Fruit fly (Drosophila melanogaster) whole organism, embryonic: ENCODE measurements around the gene CG12024.

Source experiments
- Awh ChIP-seq: fragments of 200-800 bp; sonication (Bioruptor generic); IDR thresholded peaks from 2 replicates; pipeline ENCODE4, ENCODE4 v1.3.6; 2022; ENCODE audit warnings: missing biosample characterization, missing genetic modification characterization
- Blimp-1 ChIP-seq: fragments of 200-800 bp; sonication (Bioruptor generic); optimal IDR thresholded peaks from 3 replicates; lab custom pipeline; 2018; ENCODE audit warnings: missing biosample characterization, missing genetic modification characterization, mild to moderate bottlenecking, moderate library complexity, missing genetic modification reagents
- BtbVII ChIP-seq: fragments of 200-800 bp; sonication (Bioruptor generic); optimal IDR thresholded peaks from 3 replicates; lab custom pipeline; 2017; ENCODE audit warnings: missing biosample characterization, mild to moderate bottlenecking, missing genetic modification characterization
- CG12769 ChIP-seq: fragments of 200-800 bp; sonication (Bioruptor generic); optimal IDR thresholded peaks from 2 replicates; lab custom pipeline; 2019; ENCODE audit warnings: missing biosample characterization, mild to moderate bottlenecking, missing genetic modification characterization, moderate library complexity
- CG13894 ChIP-seq: fragments of 200-800 bp; sonication (Bioruptor generic); optimal IDR thresholded peaks from 3 replicates; lab custom pipeline; 2018; ENCODE audit warnings: missing biosample characterization, mild to moderate bottlenecking, missing genetic modification characterization, moderate library complexity
- CG5953 ChIP-seq: fragments of 200-800 bp; sonication (Bioruptor generic); IDR thresholded peaks from 2 replicates; pipeline ENCODE4 v1.3.6; 2022; ENCODE audit warnings: missing biosample characterization, missing genetic modification characterization
- CG6689 ChIP-seq: fragments of 200-800 bp; sonication (Bioruptor generic); IDR thresholded peaks from 2 replicates; pipeline ENCODE4 v1.3.6; 2022; ENCODE audit warnings: missing biosample characterization, missing genetic modification characterization
- CG7987 ChIP-seq: fragments of 200-800 bp; sonication (Bioruptor generic); optimal IDR thresholded peaks from 2 replicates; lab custom pipeline; 2018; ENCODE audit warnings: missing biosample characterization, mild to moderate bottlenecking, missing genetic modification characterization, moderate library complexity
- CG8478 ChIP-seq: fragments of >200 bp; optimal IDR thresholded peaks from 2 replicates; lab custom pipeline; 2018
- D19B ChIP-seq: fragments of 200-800 bp; sonication (Bioruptor generic); optimal IDR thresholded peaks from 2 replicates; lab custom pipeline; 2017; ENCODE audit warnings: missing biosample characterization, mild to moderate bottlenecking, missing genetic modification characterization
- Dp ChIP-seq: fragments of 200-800 bp; sonication (Bioruptor generic); optimal IDR thresholded peaks from 2 replicates; lab custom pipeline; 2018; ENCODE audit warnings: missing biosample characterization, mild to moderate bottlenecking, missing genetic modification characterization, moderate library complexity
- Eip74EF ChIP-seq, 2 experiments: fragments of 200-800 bp in 1 of 2; fragments of >200 bp in 1 of 2; sonication (Bioruptor generic) in 1 of 2; optimal IDR thresholded peaks; 2 replicates each; lab custom pipeline; 2017 to 2019; ENCODE audit warnings: missing biosample characterization in 2 of 2, missing genetic modification characterization in 2 of 2, mild to moderate bottlenecking in 1 of 2, moderate library complexity in 1 of 2
- Elba2 ChIP-seq: fragments of 200-800 bp; sonication (Bioruptor generic); optimal IDR thresholded peaks from 3 replicates; lab custom pipeline; 2016; ENCODE audit warnings: missing biosample characterization, missing genetic modification characterization
- Ets65A ChIP-seq: fragments of 200-800 bp; sonication (Bioruptor generic); peaks from one replicate; lab custom pipeline; 2016; ENCODE audit warnings: missing biosample characterization, missing genetic modification characterization
- HLH3B ChIP-seq: fragments of 200-800 bp; sonication (Bioruptor generic); IDR thresholded peaks from 2 replicates; pipeline ENCODE4 v1.3.6; 2022; ENCODE audit warnings: missing biosample characterization, missing genetic modification characterization
- Optix ChIP-seq: fragments of 200-800 bp; sonication (Bioruptor generic); IDR thresholded peaks from 3 replicates; pipeline ENCODE4 v1.3.6; 2022; ENCODE audit warnings: missing biosample characterization, missing genetic modification characterization
- abd-A ChIP-seq: fragments of 200-800 bp; sonication (Bioruptor generic); optimal IDR thresholded peaks from 3 replicates; lab custom pipeline; 2019; ENCODE audit warnings: missing biosample characterization, mild to moderate bottlenecking, missing genetic modification characterization, moderate library complexity
- aop ChIP-seq: fragments of 200-800 bp; sonication (Bioruptor generic); IDR thresholded peaks from 2 replicates; pipeline ENCODE4 v1.3.6; 2022; ENCODE audit warnings: missing biosample characterization, missing genetic modification characterization
- ara ChIP-seq: fragments of 200-800 bp; sonication (Bioruptor generic); IDR thresholded peaks from 2 replicates; pipeline ENCODE4 v1.3.6; 2022; ENCODE audit warnings: missing biosample characterization, missing genetic modification characterization
- chif ChIP-seq, 2 experiments: fragments of 200-800 bp; sonication (Bioruptor generic); optimal IDR thresholded peaks; 3 replicates each; lab custom pipeline; 2016; ENCODE audit warnings: missing biosample characterization in 2 of 2, missing genetic modification characterization in 2 of 2
- chinmo ChIP-seq: fragments of 200-800 bp; sonication (Bioruptor generic); IDR thresholded peaks from 4 replicates; pipeline ENCODE4 v1.3.6; 2022; ENCODE audit warnings: missing biosample characterization, missing genetic modification characterization; ENCODE audit not compliant: partially characterized antibody
- crp ChIP-seq, 2 experiments: fragments of 200-800 bp; sonication (Bioruptor generic); optimal IDR thresholded peaks; 2 replicates in 1 of 2; 3 replicates in 1 of 2; lab custom pipeline; 2017; ENCODE audit warnings: missing biosample characterization in 2 of 2, missing genetic modification characterization in 2 of 2, mild to moderate bottlenecking in 1 of 2, moderate library complexity in 1 of 2
- cwo ChIP-seq: fragments of 200-800 bp; sonication (Bioruptor generic); optimal IDR thresholded peaks from 3 replicates; lab custom pipeline; 2017; ENCODE audit warnings: missing biosample characterization, missing genetic modification characterization, mild to moderate bottlenecking, moderate library complexity, missing genetic modification reagents
- disco-r ChIP-seq: fragments of 200-800 bp; sonication (Bioruptor generic); optimal IDR thresholded peaks from 2 replicates; lab custom pipeline; 2016; ENCODE audit warnings: missing biosample characterization, missing genetic modification characterization
- fd102C ChIP-seq: fragments of 200-800 bp; sonication (Bioruptor generic); optimal IDR thresholded peaks from 2 replicates; lab custom pipeline; 2018; ENCODE audit warnings: missing biosample characterization, mild to moderate bottlenecking, missing genetic modification characterization, moderate library complexity
- fd96Cb ChIP-seq: fragments of 200-800 bp; sonication (Bioruptor generic); optimal IDR thresholded peaks from 2 replicates; lab custom pipeline; 2018; ENCODE audit warnings: missing biosample characterization, mild to moderate bottlenecking, missing genetic modification characterization, moderate library complexity
- mirr ChIP-seq: fragments of 200-800 bp; sonication (Bioruptor generic); optimal IDR thresholded peaks from 3 replicates; lab custom pipeline; 2018; ENCODE audit warnings: missing biosample characterization, mild to moderate bottlenecking, missing genetic modification characterization
- oc ChIP-seq: fragments of 200-800 bp; sonication (Bioruptor generic); optimal IDR thresholded peaks from 2 replicates; lab custom pipeline; 2018; ENCODE audit warnings: missing biosample characterization, mild to moderate bottlenecking, missing genetic modification characterization, moderate library complexity
- pum ChIP-seq: fragments of 200-800 bp; sonication (Bioruptor generic); optimal IDR thresholded peaks from 2 replicates; lab custom pipeline; 2016; ENCODE audit warnings: missing biosample characterization, missing genetic modification characterization
- ro ChIP-seq: fragments of 200-800 bp; sonication (Bioruptor generic); IDR thresholded peaks from 2 replicates; pipeline ENCODE4 v1.3.6; 2022; ENCODE audit warnings: missing biosample characterization, missing genetic modification characterization
- sd ChIP-seq: fragments of 200-800 bp; sonication (Bioruptor generic); optimal IDR thresholded peaks from 3 replicates; lab custom pipeline; 2018; ENCODE audit warnings: missing biosample characterization, mild to moderate bottlenecking, missing genetic modification characterization, moderate library complexity
- sima ChIP-seq: fragments of 200-800 bp; sonication (Bioruptor generic); optimal IDR thresholded peaks from 2 replicates; lab custom pipeline; 2016; ENCODE audit warnings: missing biosample characterization, missing genetic modification characterization
- sr ChIP-seq: fragments of 200-800 bp; sonication (Bioruptor generic); IDR thresholded peaks from 3 replicates; pipeline ENCODE4 v1.3.6; 2022; ENCODE audit warnings: missing biosample characterization, missing genetic modification characterization
- vfl ChIP-seq: fragments of 200-800 bp; sonication (Bioruptor generic); optimal IDR thresholded peaks from 2 replicates; lab custom pipeline; 2016; ENCODE audit warnings: missing biosample characterization, missing genetic modification characterization
- vvl ChIP-seq: fragments of 200-800 bp; sonication (Bioruptor generic); IDR thresholded peaks from 2 replicates; pipeline ENCODE4 v1.3.6; 2022; ENCODE audit warnings: missing biosample characterization, missing genetic modification characterization
- z ChIP-seq: fragments of 200-800 bp; sonication (Bioruptor generic); IDR thresholded peaks from 3 replicates; pipeline ENCODE4 v1.3.6; 2022; ENCODE audit warnings: missing biosample characterization, missing genetic modification characterization

Gene CG12024

DNA sequence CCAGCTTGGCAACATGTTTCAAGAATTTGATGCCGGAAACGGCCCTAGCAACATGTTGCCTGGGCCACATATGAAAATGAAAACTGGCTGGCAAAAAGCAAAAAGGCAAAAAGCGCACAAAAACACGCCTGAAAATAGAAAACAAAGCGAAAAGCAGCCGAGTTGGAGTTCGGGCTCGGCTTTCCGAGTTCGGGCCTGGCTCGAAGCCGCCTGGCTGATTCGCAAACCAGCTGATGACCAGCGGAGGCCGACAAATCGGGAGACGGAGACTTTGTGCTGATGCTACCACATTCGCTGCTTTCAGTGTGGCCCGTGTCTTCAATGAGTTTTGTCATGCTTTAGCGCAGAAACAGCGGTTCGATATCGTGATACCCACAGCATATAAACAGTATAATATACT, 46.7 kb upstream of the CG12024 start, which contains the start of gene GV1 (continued):
- TF ChIP-seq Ets65A (peak; percentile 80), CG6689 (GFP tag; lab: Robert Waterston, UW) (no peak)

DNA sequence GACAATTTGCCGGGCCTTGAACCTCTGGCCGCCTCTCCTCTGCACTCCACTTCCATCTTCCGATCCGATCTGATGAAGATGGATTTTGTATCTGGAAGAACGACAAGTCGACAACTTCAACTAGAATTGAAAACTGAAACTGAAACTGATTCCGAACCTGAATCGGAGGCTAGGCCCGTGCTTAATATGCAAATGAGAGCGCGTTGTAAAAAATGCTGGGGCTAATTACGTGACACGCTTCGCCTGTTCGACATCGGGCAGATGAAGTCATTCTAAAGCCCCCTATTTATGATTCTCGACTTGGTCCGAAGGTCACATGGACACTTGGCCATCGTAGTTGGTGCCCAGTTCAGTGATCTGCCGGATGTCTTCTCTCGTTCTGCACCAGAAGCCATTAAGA, 40.4 kb upstream of the CG12024 start:
- peak; percentile 1 for TF ChIP-seq Blimp-1 (GFP tag; lab: Kevin White, UChicago)
- no peak for TF ChIP-seq disco-r (GFP tag; lab: Kevin White, UChicago)
- TF ChIP-seq Dp (GFP tag; lab: Kevin White, UChicago): no peak
- no peak for TF ChIP-seq D19B (GFP tag; lab: Kevin White, UChicago)
- no peak for TF ChIP-seq fd102C (GFP tag; lab: Kevin White, UChicago)
- no peak for TF ChIP-seq ro (GFP tag; lab: Robert Waterston, UW)
- no peak for TF ChIP-seq Optix (GFP tag; lab: Robert Waterston, UW)
- 0 out of 3 replicates have a peak, but pooled peaks have one; percentile 12 for TF ChIP-seq z (GFP tag; lab: Robert Waterston, UW)
- no peak for TF ChIP-seq CG7987 (GFP tag; lab: Kevin White, UChicago)
- TF ChIP-seq vvl (GFP tag; lab: Robert Waterston, UW): 0 out of 2 replicates have a peak, but pooled peaks have one; percentile 18
- peak; percentile 3 for TF ChIP-seq cwo (GFP tag; lab: Kevin White, UChicago)
- TF ChIP-seq chinmo (GFP tag; lab: Robert Waterston, UW): peak; percentile 82; the same call in 3 of the 4 replicates
- peak; percentile 26 for TF ChIP-seq CG12769 (tag; lab: Kevin White, UChicago)
- TF ChIP-seq pum (GFP tag; lab: Kevin White, UChicago): no peak
- no peak for TF ChIP-seq Eip74EF (GFP tag; optimal IDR thresholded peaks at IDR 0.05; lab: Kevin White, UChicago)
- TF ChIP-seq sd (tag; lab: Kevin White, UChicago): peak; percentile 16
- no peak for TF ChIP-seq CG5953 (GFP tag; lab: Robert Waterston, UW)
- TF ChIP-seq HLH3B (GFP tag; lab: Robert Waterston, UW): no peak
- no peak for TF ChIP-seq fd96Cb (tag; lab: Kevin White, UChicago)
- TF ChIP-seq sr (GFP tag; lab: Robert Waterston, UW): no peak
- TF ChIP-seq aop (GFP tag; lab: Robert Waterston, UW): no peak
- TF ChIP-seq sima (GFP tag; lab: Kevin White, UChicago): no peak
- no peak for TF ChIP-seq crp (GFP tag; optimal IDR thresholded peaks at IDR 0.05; lab: Kevin White, UChicago)
- no peak for TF ChIP-seq mirr (GFP tag; lab: Kevin White, UChicago)
- no peak for TF ChIP-seq CG8478 (lab: Kevin White, UChicago)
- TF ChIP-seq BtbVII (GFP tag; lab: Kevin White, UChicago): no peak
- peak; percentile 50 for TF ChIP-seq abd-A (tag; lab: Kevin White, UChicago)
- TF ChIP-seq Elba2 (GFP tag; lab: Kevin White, UChicago): no peak
- TF ChIP-seq CG13894 (tag; lab: Kevin White, UChicago): peak; percentile 52

DNA sequence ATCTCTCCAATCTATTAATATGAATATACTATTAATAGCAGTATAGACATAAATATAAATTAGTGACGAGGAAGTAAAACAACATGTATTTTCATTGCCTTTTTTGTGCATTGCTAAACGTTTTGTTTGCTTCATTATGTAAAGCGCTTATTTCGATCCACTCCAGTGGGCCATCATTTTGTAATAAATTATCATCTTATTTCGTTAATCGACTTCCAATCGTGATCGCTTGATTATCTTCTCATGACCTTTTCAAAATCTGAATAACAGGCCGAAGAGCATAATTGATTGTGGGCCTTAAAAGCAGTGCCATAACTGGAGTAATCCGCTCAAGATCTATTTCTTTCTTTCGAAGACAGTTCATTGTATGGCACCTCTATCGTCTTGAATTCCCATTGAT, 39.6 kb upstream of the CG12024 start:
- peak; percentile 18; the same call in 1 of the 2 replicates for TF ChIP-seq vvl (GFP tag; lab: Robert Waterston, UW)
- TF ChIP-seq vfl (GFP tag; lab: Kevin White, UChicago): no peak
- peak; percentile 57 for TF ChIP-seq oc
- TF ChIP-seq chif (GFP tag; optimal IDR thresholded peaks at IDR 0.05; lab: Kevin White, UChicago): no peak
- no peak for TF ChIP-seq ara (GFP tag; lab: Robert Waterston, UW)
- peak; percentile 72; the same call in 1 of the 2 replicates for TF ChIP-seq Awh (GFP tag; lab: Robert Waterston, UW)
- TF ChIP-seq crp (GFP tag; optimal IDR thresholded peaks at IDR 0.05; lab: Kevin White, UChicago): no peak
- TF ChIP-seq Eip74EF (GFP tag; optimal IDR thresholded peaks at IDR 0.05; lab: Kevin White, UChicago): peak in 1 of 2 experiments; percentile 44
- TF ChIP-seq, all 482 proteins: peak for 4
